Worm (Caenorhabditis elegans): ENCODE results near the gene K10H10.4.

K10H10.4 gene

ce11 chrII:14525013-14525412 is 24.8 kb downstream of the K10H10.4 start, which contains the start of gene F57C2.4:
F57C2.4 (plus strand) TSS chrII:14525313.
- TF ChIP-seq nhr-120 (GFP tag; IDR thresholded peaks at IDR 0.05) (no peak), hmg-1.2 (GFP tag; IDR thresholded peaks at IDR 0.05) (no peak), tbp1 (GFP tag; optimal IDR thresholded peaks at IDR 0.05) (no peak), mxl-1 (tag; optimal IDR thresholded peaks at IDR 0.05) (no peak), pha-4 (tag; optimal IDR thresholded peaks at IDR 0.05) (no peak), hrde-1 (tag; optimal IDR thresholded peaks at IDR 0.05; ENCODE audit: borderline replicate concordance) (no peak), unc-130 (GFP tag; optimal IDR thresholded peaks at IDR 0.05) (no peak), atf-7 (tag; optimal IDR thresholded peaks at IDR 0.05) (no peak)

- TF ChIP-seq somi-1 (GFP tag; optimal IDR thresholded peaks at IDR 0.05), result no peak
- TF ChIP-seq mxl-1 (tag; optimal IDR thresholded peaks at IDR 0.05), result no peak
- no peak for TF ChIP-seq ekl-4 (GFP tag; IDR thresholded peaks at IDR 0.05)
- no peak for TF ChIP-seq Y56A3A.18 (GFP tag; IDR thresholded peaks at IDR 0.05)
- no peak for TF ChIP-seq lin-26 (GFP tag; IDR thresholded peaks at IDR 0.05)
- TF ChIP-seq F37B4.10 (GFP tag; IDR thresholded peaks at IDR 0.05), result no peak
These were observed 26.9 kb downstream of the K10H10.4 start for ce11 chrII:14527104-14527503.

DNA sequence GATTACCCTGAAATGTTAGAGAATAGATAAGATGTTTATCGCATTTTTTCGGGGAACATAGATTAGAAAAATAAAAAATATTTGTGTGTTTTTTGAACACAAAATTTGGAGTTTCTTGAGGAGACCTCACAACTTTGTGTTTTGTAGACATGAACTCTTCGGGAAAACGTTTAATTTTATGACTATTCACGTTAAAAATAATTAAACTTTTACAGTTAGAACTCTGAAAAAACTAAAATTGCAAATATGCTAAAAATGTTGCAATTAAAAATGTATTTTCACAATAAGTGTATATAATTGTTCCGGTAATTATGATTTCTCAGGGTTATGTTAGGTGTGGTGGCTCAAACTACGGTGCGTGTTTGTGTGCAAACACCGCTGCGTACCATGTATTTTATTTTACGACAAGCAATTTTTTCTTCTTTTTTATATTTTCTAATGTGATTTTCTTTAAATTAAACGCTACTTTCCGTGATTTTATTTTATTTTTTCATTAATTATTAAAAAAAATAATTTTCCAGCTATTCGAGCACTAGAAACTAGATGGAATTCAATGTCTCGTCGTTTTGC is 28.1 kb downstream of the K10H10.4 start, which contains the start of the genes F57C2.5 and spat-1:
Gene F57C2.5, minus strand, starts transcription at position 7 of the 570 bp plus-strand sequence.
Gene spat-1, plus strand, starts transcription at position 520 of the 570 bp plus-strand sequence.
- peak; percentile 76 for TF ChIP-seq ceh-91 (GFP tag; IDR thresholded peaks at IDR 0.05)
- TF ChIP-seq lsy-27 (tag; optimal IDR thresholded peaks at IDR 0.05; ENCODE audit: borderline replicate concordance, insufficient read depth), result no peak
- peak; percentile 78; the same call in 1 of the 2 replicates for TF ChIP-seq aptf-2 (GFP tag; conservative IDR thresholded peaks at IDR 0.05)
- TF ChIP-seq madf-6 (GFP tag; IDR thresholded peaks at IDR 0.05), result peak; percentile 41; the same call in 1 of the 2 replicates
- TF ChIP-seq nhr-120 (GFP tag; IDR thresholded peaks at IDR 0.05), result no peak
- 0 out of 2 replicates have a peak, but pooled peaks have one; percentile 19 for TF ChIP-seq Y95B8A.8 (GFP tag; IDR thresholded peaks at IDR 0.05)
- 0 out of 2 replicates have a peak, but pooled peaks have one; percentile 10 for TF ChIP-seq rcor-1 (GFP tag; IDR thresholded peaks at IDR 0.05)
- peak; percentile 24; the same call in 1 of the 2 replicates for TF ChIP-seq mcd-1 (GFP tag; IDR thresholded peaks at IDR 0.05)
- peak; percentile 2 for TF ChIP-seq dpl-1 (GFP tag; optimal IDR thresholded peaks at IDR 0.05)
- TF ChIP-seq fkh-3 (tag; optimal IDR thresholded peaks at IDR 0.05), result no peak
- TF ChIP-seq rpc-1 (optimal IDR thresholded peaks at IDR 0.05), result no peak
- no peak for TF ChIP-seq rpc-1 (tag; optimal IDR thresholded peaks at IDR 0.05)
- peak; percentile 25 for TF ChIP-seq snpc-3.4 (tag; optimal IDR thresholded peaks at IDR 0.05)
- TF ChIP-seq egl-44 (GFP tag; IDR thresholded peaks at IDR 0.05), result no peak
- TF ChIP-seq ztf-18 (tag; optimal IDR thresholded peaks at IDR 0.05), result peak; percentile 42
- peak; percentile 80 for TF ChIP-seq madf-10 (tag; optimal IDR thresholded peaks at IDR 0.05)
- TF ChIP-seq lin-54 (GFP tag; optimal IDR thresholded peaks at IDR 0.05), result peak; percentile 22
- TF ChIP-seq lin-40 (tag; optimal IDR thresholded peaks at IDR 0.05), result peak; percentile 73
- TF ChIP-seq B0261.1 (tag; optimal IDR thresholded peaks at IDR 0.05), result peak; percentile 18
- TF ChIP-seq unc-130 (GFP tag; optimal IDR thresholded peaks at IDR 0.05), result peak; percentile 74
- no peak for TF ChIP-seq akir-1 (GFP tag; optimal IDR thresholded peaks at IDR 0.05)
- TF ChIP-seq athp-1 (tag; optimal IDR thresholded peaks at IDR 0.05), result peak; percentile 36
- no peak for TF ChIP-seq ceh-58 (GFP tag; IDR thresholded peaks at IDR 0.05)
- TF ChIP-seq F23B12.7 (tag; optimal IDR thresholded peaks at IDR 0.05; ENCODE audit: insufficient read depth), result peak; percentile 47
- TF ChIP-seq attf-5 (GFP tag; optimal IDR thresholded peaks at IDR 0.05), result peak; percentile 77
- no peak for TF ChIP-seq tlf-1 (GFP tag; optimal IDR thresholded peaks at IDR 0.05)
- TF ChIP-seq madf-8 (GFP tag; conservative IDR thresholded peaks at IDR 0.05), result peak; percentile 12; the same call in 1 of the 2 replicates
- no peak for TF ChIP-seq lin-35 (GFP tag; optimal IDR thresholded peaks at IDR 0.05)
- peak; percentile 88 for TF ChIP-seq lsl-1 (GFP tag; optimal IDR thresholded peaks at IDR 0.05)
- peak; percentile 24; the same call in 1 of the 2 replicates for TF ChIP-seq attf-3 (GFP tag; conservative IDR thresholded peaks at IDR 0.05)
- peak; percentile 76; the same call in 1 of the 2 replicates for TF ChIP-seq D2030.7 (GFP tag; IDR thresholded peaks at IDR 0.05)
- no peak for TF ChIP-seq C17E4.6 (GFP tag; IDR thresholded peaks at IDR 0.05)
- peak; percentile 33; the same call in 1 of the 2 replicates for TF ChIP-seq egrh-3 (GFP tag; IDR thresholded peaks at IDR 0.05)
- no peak; the same call in 1 of the 2 replicates for TF ChIP-seq Y79H2A.3 (GFP tag; conservative IDR thresholded peaks at IDR 0.05)
